Fruit fly (Drosophila melanogaster) whole organism, embryonic: ENCODE measurements around the gene mib1.
A peak's percentile ranks its signal among the peaks of the same experiment; 100 is the strongest.

Experiments
- BEAF-32 ChIP-seq: fragments of 200-800 bp; sonication (Bioruptor generic); optimal IDR thresholded peaks from 3 replicates; lab custom pipeline; 2017; ENCODE audit warnings: missing biosample characterization, missing genetic modification characterization, mild to moderate bottlenecking, moderate library complexity, missing genetic modification reagents
- Bdp1 ChIP-seq: fragments of 200-800 bp; sonication (Bioruptor generic); optimal IDR thresholded peaks from 3 replicates; lab custom pipeline; 2016; ENCODE audit warnings: missing biosample characterization, missing genetic modification characterization
- CG10431 ChIP-seq: fragments of 200-800 bp; sonication (Bioruptor generic); optimal IDR thresholded peaks from 3 replicates; lab custom pipeline; 2018; ENCODE audit warnings: missing biosample characterization, mild to moderate bottlenecking, missing genetic modification characterization
- CG10565 ChIP-seq: fragments of 200-800 bp; sonication (Bioruptor generic); optimal IDR thresholded peaks from 3 replicates; lab custom pipeline; 2016; ENCODE audit warnings: missing biosample characterization, mild to moderate bottlenecking, missing genetic modification characterization
- CG11696 ChIP-seq: fragments of 200-800 bp; sonication (Bioruptor generic); IDR thresholded peaks from 2 replicates; pipeline ENCODE4 v1.3.6; 2022; ENCODE audit warnings: missing biosample characterization, missing genetic modification characterization
- CG12769 ChIP-seq: fragments of 200-800 bp; sonication (Bioruptor generic); optimal IDR thresholded peaks from 2 replicates; lab custom pipeline; 2019; ENCODE audit warnings: missing biosample characterization, mild to moderate bottlenecking, missing genetic modification characterization, moderate library complexity
- CG13775 ChIP-seq: fragments of 200-800 bp; sonication (Bioruptor generic); optimal IDR thresholded peaks from 3 replicates; lab custom pipeline; 2017; ENCODE audit warnings: missing biosample characterization, mild to moderate bottlenecking, missing genetic modification characterization
- CG17361 ChIP-seq: fragments of 200-800 bp; sonication (Bioruptor generic); IDR thresholded peaks from 3 replicates; pipeline ENCODE4 v1.3.6; 2022; ENCODE audit warnings: missing biosample characterization, missing genetic modification characterization
- CG30403 ChIP-seq: fragments of 200-800 bp; sonication (Bioruptor generic); optimal IDR thresholded peaks from 3 replicates; lab custom pipeline; 2016; ENCODE audit warnings: missing biosample characterization, missing genetic modification characterization
- CG3407 ChIP-seq: fragments of 200-800 bp; sonication (Bioruptor generic); optimal IDR thresholded peaks from 2 replicates; lab custom pipeline; 2018; ENCODE audit warnings: missing biosample characterization, mild to moderate bottlenecking, missing genetic modification characterization
- CG34224 ChIP-seq: fragments of 200-800 bp; sonication (Bioruptor generic); IDR thresholded peaks from 3 replicates; pipeline ENCODE4 v1.3.6; 2022; ENCODE audit warnings: missing biosample characterization, missing genetic modification characterization; ENCODE audit not compliant: partially characterized antibody
- CG34376 ChIP-seq: fragments of 200-800 bp; sonication (Bioruptor generic); optimal IDR thresholded peaks from 2 replicates; lab custom pipeline; 2018; ENCODE audit warnings: missing biosample characterization, mild to moderate bottlenecking, missing genetic modification characterization
- CG3847 ChIP-seq: fragments of 200-800 bp; sonication (Bioruptor generic); IDR thresholded peaks from 2 replicates; pipeline ENCODE4 v1.3.6; 2022; ENCODE audit warnings: missing biosample characterization, missing genetic modification characterization
- CG4404 ChIP-seq: fragments of 200-800 bp; sonication (Bioruptor generic); IDR thresholded peaks from 2 replicates; pipeline ENCODE4 v1.3.6; 2022; ENCODE audit warnings: missing biosample characterization, missing genetic modification characterization
- CG6272 ChIP-seq: fragments of 200-800 bp; sonication (Bioruptor generic); IDR thresholded peaks from 2 replicates; pipeline ENCODE4 v1.3.6; 2022; ENCODE audit warnings: missing biosample characterization, missing genetic modification characterization
- CG7357 ChIP-seq: fragments of 200-800 bp; sonication (Bioruptor generic); IDR thresholded peaks from 3 replicates; pipeline ENCODE4 v1.3.6; 2022; ENCODE audit warnings: missing biosample characterization, missing genetic modification characterization
- CG7745 ChIP-seq: fragments of 200-800 bp; sonication (Bioruptor generic); optimal IDR thresholded peaks from 2 replicates; lab custom pipeline; 2018; ENCODE audit warnings: missing biosample characterization, mild to moderate bottlenecking, missing genetic modification characterization, moderate library complexity
- CrebB ChIP-seq: fragments of 200-800 bp; sonication (Bioruptor generic); optimal IDR thresholded peaks from 3 replicates; lab custom pipeline; 2018; ENCODE audit warnings: missing biosample characterization, mild to moderate bottlenecking, missing genetic modification characterization
- Deaf1 ChIP-seq: fragments of 200-800 bp; optimal IDR thresholded peaks from 3 replicates; lab custom pipeline; 2019; ENCODE audit warnings: missing biosample characterization, mild to moderate bottlenecking, missing genetic modification characterization, moderate library complexity
- Dll ChIP-seq: fragments of 200-800 bp; sonication (Bioruptor generic); IDR thresholded peaks from 4 replicates; pipeline ENCODE4 v1.3.6; 2022; ENCODE audit warnings: missing biosample characterization, missing genetic modification characterization; ENCODE audit not compliant: partially characterized antibody
- E2f1 ChIP-seq: fragments of 200-800 bp; sonication (Bioruptor generic); IDR thresholded peaks from 2 replicates; pipeline ENCODE4 v1.3.6; 2022; ENCODE audit warnings: missing biosample characterization, missing genetic modification characterization
- Ets65A ChIP-seq: fragments of 200-800 bp; sonication (Bioruptor generic); peaks from one replicate; lab custom pipeline; 2016; ENCODE audit warnings: missing biosample characterization, missing genetic modification characterization
- Ets97D ChIP-seq: fragments of 200-800 bp; sonication (Bioruptor generic); optimal IDR thresholded peaks from 3 replicates; lab custom pipeline; 2016; ENCODE audit warnings: missing biosample characterization, missing genetic modification characterization
- Fer1 ChIP-seq: fragments of 200-800 bp; sonication (Bioruptor generic); optimal IDR thresholded peaks from 2 replicates; lab custom pipeline; 2017; ENCODE audit warnings: missing biosample characterization, mild to moderate bottlenecking, missing genetic modification characterization
- HLH3B ChIP-seq: fragments of 200-800 bp; sonication (Bioruptor generic); IDR thresholded peaks from 2 replicates; pipeline ENCODE4 v1.3.6; 2022; ENCODE audit warnings: missing biosample characterization, missing genetic modification characterization
- HmgD ChIP-seq: fragments of 200-800 bp; sonication (Bioruptor generic); optimal IDR thresholded peaks from 3 replicates; lab custom pipeline; 2016; ENCODE audit warnings: missing biosample characterization, missing genetic modification characterization
- HmgZ ChIP-seq: fragments of 200-800 bp; sonication (Bioruptor generic); optimal IDR thresholded peaks from 2 replicates; lab custom pipeline; 2018; ENCODE audit warnings: missing biosample characterization, mild to moderate bottlenecking, missing genetic modification characterization
- Hmr ChIP-seq: fragments of 200-800 bp; sonication (Bioruptor generic); optimal IDR thresholded peaks from 3 replicates; lab custom pipeline; 2017; ENCODE audit warnings: mild to moderate bottlenecking, missing biosample characterization, missing genetic modification reagents, missing genetic modification characterization
- Med ChIP-seq: fragments of 200-800 bp; sonication (Bioruptor generic); peaks from one replicate; lab custom pipeline; 2016; ENCODE audit warnings: missing biosample characterization, missing genetic modification characterization, mild to moderate bottlenecking, inconsistent platforms, moderate library complexity
- Ptx1 ChIP-seq: fragments of 200-800 bp; sonication (Bioruptor generic); IDR thresholded peaks from 2 replicates; pipeline ENCODE4 v1.3.6; 2022; ENCODE audit warnings: missing biosample characterization, missing genetic modification characterization
- Rx ChIP-seq: fragments of 200-800 bp; sonication (Bioruptor generic); IDR thresholded peaks from 2 replicates; pipeline ENCODE4 v1.3.6; 2022; ENCODE audit warnings: missing biosample characterization, missing genetic modification characterization
- Stat92E ChIP-seq, 3 experiments: fragments of >200 bp in 2 of 3; fragments of 200-800 bp in 1 of 3; sonication (Bioruptor generic) in 1 of 3; optimal IDR thresholded peaks; 2 replicates each; lab custom pipeline; 2017 to 2019; ENCODE audit warnings: missing biosample characterization in 3 of 3, missing genetic modification characterization in 3 of 3, mild to moderate bottlenecking in 1 of 3, moderate library complexity in 1 of 3
- ash1 ChIP-seq: fragments of 200-800 bp; sonication (Bioruptor generic); optimal IDR thresholded peaks from 2 replicates; lab custom pipeline; 2018; ENCODE audit warnings: missing biosample characterization, mild to moderate bottlenecking, missing genetic modification characterization
- bigmax ChIP-seq: fragments of 200-800 bp; sonication (Bioruptor generic); optimal IDR thresholded peaks from 2 replicates; lab custom pipeline; 2018; ENCODE audit warnings: missing biosample characterization, mild to moderate bottlenecking, missing genetic modification characterization
- chif ChIP-seq, 2 experiments: fragments of 200-800 bp; sonication (Bioruptor generic); optimal IDR thresholded peaks; 3 replicates each; lab custom pipeline; 2016; ENCODE audit warnings: missing biosample characterization in 2 of 2, missing genetic modification characterization in 2 of 2
- da ChIP-seq: fragments of 200-800 bp; sonication (Bioruptor generic); optimal IDR thresholded peaks from 2 replicates; lab custom pipeline; 2016; ENCODE audit warnings: missing biosample characterization, missing genetic modification characterization
- danr ChIP-seq: fragments of 200-800 bp; sonication (Bioruptor generic); IDR thresholded peaks from 2 replicates; pipeline ENCODE4 v1.3.6; 2022; ENCODE audit warnings: missing biosample characterization, missing genetic modification characterization
- dimm ChIP-seq: fragments of 200-800 bp; sonication (Bioruptor generic); IDR thresholded peaks from 2 replicates; pipeline ENCODE4 v1.3.6; 2022; ENCODE audit warnings: missing biosample characterization, missing genetic modification characterization
- fd96Cb ChIP-seq: fragments of 200-800 bp; sonication (Bioruptor generic); optimal IDR thresholded peaks from 2 replicates; lab custom pipeline; 2018; ENCODE audit warnings: missing biosample characterization, mild to moderate bottlenecking, missing genetic modification characterization, moderate library complexity
- ftz-f1 ChIP-seq: fragments of 200-800 bp; sonication (Bioruptor generic); optimal IDR thresholded peaks from 2 replicates; lab custom pipeline; 2016; ENCODE audit warnings: missing biosample characterization, missing genetic modification characterization
- gfzf ChIP-seq: fragments of 200-800 bp; sonication (Bioruptor generic); optimal IDR thresholded peaks from 2 replicates; lab custom pipeline; 2016; ENCODE audit warnings: missing biosample characterization, mild to moderate bottlenecking, missing genetic modification characterization, moderate library complexity
- her ChIP-seq: fragments of 200-800 bp; sonication (Bioruptor generic); optimal IDR thresholded peaks from 2 replicates; lab custom pipeline; 2016; ENCODE audit warnings: missing biosample characterization, missing genetic modification characterization
- hkb ChIP-seq, 2 experiments: fragments of 200-800 bp in 1 of 2; fragments of >200 bp in 1 of 2; sonication (Bioruptor generic) in 1 of 2; IDR thresholded peaks in 1 of 2; optimal IDR thresholded peaks in 1 of 2; 2 replicates each; pipeline versions ENCODE4 v1.3.6 to Lab custom; 2017 to 2022; ENCODE audit warnings: missing biosample characterization in 1 of 2, missing genetic modification characterization in 1 of 2
- inv ChIP-seq: fragments of 200-800 bp; sonication (Bioruptor generic); IDR thresholded peaks from 2 replicates; pipeline ENCODE4 v1.3.6; 2022; ENCODE audit warnings: missing biosample characterization, missing genetic modification characterization; ENCODE audit not compliant: partially characterized antibody
- oc ChIP-seq: fragments of 200-800 bp; sonication (Bioruptor generic); optimal IDR thresholded peaks from 2 replicates; lab custom pipeline; 2018; ENCODE audit warnings: missing biosample characterization, mild to moderate bottlenecking, missing genetic modification characterization, moderate library complexity
- p53 ChIP-seq: fragments of 200-800 bp; sonication (Bioruptor generic); optimal IDR thresholded peaks from 2 replicates; lab custom pipeline; 2016; ENCODE audit warnings: missing biosample characterization, missing genetic modification characterization
- pb ChIP-seq: fragments of 200-800 bp; sonication (Bioruptor generic); optimal IDR thresholded peaks from 3 replicates; lab custom pipeline; 2016; ENCODE audit warnings: missing biosample characterization, missing genetic modification characterization
- pzg ChIP-seq: fragments of 200-800 bp; sonication (Bioruptor generic); optimal IDR thresholded peaks from 3 replicates; lab custom pipeline; 2018; ENCODE audit warnings: missing biosample characterization, mild to moderate bottlenecking, missing genetic modification characterization, moderate library complexity
- stwl ChIP-seq: fragments of 200-800 bp; sonication (Bioruptor generic); optimal IDR thresholded peaks from 3 replicates; lab custom pipeline; 2018; ENCODE audit warnings: missing biosample characterization, mild to moderate bottlenecking, missing genetic modification characterization, moderate library complexity
- sug ChIP-seq: fragments of 200-800 bp; optimal IDR thresholded peaks from 2 replicates; lab custom pipeline; 2019; ENCODE audit warnings: missing biosample characterization, mild to moderate bottlenecking, missing genetic modification characterization, moderate library complexity
- zfh1 ChIP-seq: fragments of 200-800 bp; sonication (Bioruptor generic); IDR thresholded peaks from 3 replicates; pipeline ENCODE4 v1.3.6; 2022; ENCODE audit warnings: missing biosample characterization, missing genetic modification characterization

Gene mib1

dm6 chr3L:16050887-16051258 is 39.3 kb upstream of the mib1 start, which contains the start of gene Diap1 (continued):
- TF ChIP-seq Stat92E (GFP tag; optimal IDR thresholded peaks at IDR 0.05; lab: Kevin White, UChicago), result peak in 1 of 3 experiments; percentile 72
- no peak for TF ChIP-seq HmgZ
- TF ChIP-seq Dll (GFP tag; lab: Robert Waterston, UW), result peak; percentile 91
- TF ChIP-seq CG7357 (GFP tag; lab: Robert Waterston, UW), result no peak
- TF ChIP-seq stwl (tag; lab: Kevin White, UChicago), result peak; percentile 93
- no peak for TF ChIP-seq da (GFP tag; lab: Kevin White, UChicago)
- TF ChIP-seq chif (GFP tag; optimal IDR thresholded peaks at IDR 0.05; lab: Kevin White, UChicago), result peak in 1 of 2 experiments; percentile 10
- TF ChIP-seq CG7745 (tag; lab: Kevin White, UChicago), result no peak
- no peak for TF ChIP-seq CG4404 (GFP tag; lab: Robert Waterston, UW)
- TF ChIP-seq CG10431 (GFP tag; lab: Kevin White, UChicago), result no peak
- peak; percentile 90 for TF ChIP-seq Ets97D (GFP tag; lab: Kevin White, UChicago)
- peak; percentile 90 for TF ChIP-seq Ets65A (GFP tag; lab: Kevin White, UChicago)
- no peak for TF ChIP-seq fd96Cb (tag; lab: Kevin White, UChicago)
- no peak for TF ChIP-seq ash1 (GFP tag; lab: Kevin White, UChicago)
- TF ChIP-seq bigmax (GFP tag; lab: Kevin White, UChicago), result no peak
- TF ChIP-seq HmgD (GFP tag; lab: Kevin White, UChicago), result no peak
- TF ChIP-seq CG17361 (GFP tag; lab: Robert Waterston, UW), result no peak
- peak; percentile 80 for TF ChIP-seq CG34224 (GFP tag; lab: Robert Waterston, UW)
- TF ChIP-seq hkb (optimal IDR thresholded peaks at IDR 0.05; lab: Kevin White, UChicago), result peak; percentile 52
- TF ChIP-seq hkb (GFP tag; IDR thresholded peaks at IDR 0.05; lab: Robert Waterston, UW), result no peak
- TF ChIP-seq CG3847 (GFP tag; lab: Robert Waterston, UW), result 0 out of 2 replicates have a peak, but pooled peaks have one; percentile 26
- TF ChIP-seq Deaf1 (tag; lab: Kevin White, UChicago), result no peak
- no peak for TF ChIP-seq HLH3B
- peak; percentile 89 for TF ChIP-seq BEAF-32 (GFP tag; lab: Kevin White, UChicago)
- TF ChIP-seq E2f1 (GFP tag; lab: Robert Waterston, UW), result no peak; the same call in 1 of the 2 replicates
- no peak for TF ChIP-seq her (GFP tag; lab: Kevin White, UChicago)
- TF ChIP-seq sug (tag; lab: Kevin White, UChicago), result no peak
- TF ChIP-seq dimm (GFP tag; lab: Robert Waterston, UW), result no peak
- TF ChIP-seq Fer1, result no peak
- peak; percentile 53 for TF ChIP-seq ftz-f1 (GFP tag; lab: Kevin White, UChicago)
- peak; percentile 84 for TF ChIP-seq Med (GFP tag; lab: Kevin White, UChicago)
- no peak for TF ChIP-seq p53 (GFP tag; lab: Kevin White, UChicago)
- no peak for TF ChIP-seq CG13775 (GFP tag; lab: Kevin White, UChicago)
- no peak for TF ChIP-seq Bdp1
- TF ChIP-seq danr (GFP tag; lab: Robert Waterston, UW), result no peak
- TF ChIP-seq gfzf (GFP tag; lab: Kevin White, UChicago), result peak; percentile 58
- no peak for TF ChIP-seq CG3407 (GFP tag; lab: Kevin White, UChicago)
- TF ChIP-seq CrebB (tag; lab: Kevin White, UChicago), result no peak
- no peak for TF ChIP-seq pb (GFP tag; lab: Kevin White, UChicago)
- TF ChIP-seq CG34376, result no peak
- TF ChIP-seq oc (tag; lab: Kevin White, UChicago), result no peak
- TF ChIP-seq Rx (GFP tag; lab: Robert Waterston, UW), result no peak
- TF ChIP-seq zfh1 (GFP tag; lab: Robert Waterston, UW), result no peak
- TF ChIP-seq CG10565, result no peak
- peak; percentile 99 for TF ChIP-seq pzg (GFP tag; lab: Kevin White, UChicago)
- TF ChIP-seq Hmr (GFP tag; lab: Kevin White, UChicago), result peak; percentile 31
- TF ChIP-seq CG11696, result no peak
- TF ChIP-seq CG6272, result 0 out of 2 replicates have a peak, but pooled peaks have one; percentile 31
- TF ChIP-seq Ptx1, result no peak
- peak; percentile 84 for TF ChIP-seq inv
- no peak for TF ChIP-seq CG30403 (GFP tag; lab: Kevin White, UChicago)
- no peak for TF ChIP-seq CG12769 (tag; lab: Kevin White, UChicago)
